Fruit fly (Drosophila melanogaster) whole organism, embryonic: ENCODE measurements around the gene CG1309.

ENCODE experiments used
- Atf6 ChIP-seq: fragments of 200-800 bp; sonication (Bioruptor generic); IDR thresholded peaks from 2 replicates; pipeline ENCODE4 v1.3.6; 2022; ENCODE audit warnings: missing biosample characterization, missing genetic modification characterization
- CG10209 ChIP-seq: fragments of 200-800 bp; sonication (Bioruptor generic); optimal IDR thresholded peaks from 3 replicates; lab custom pipeline; 2017; ENCODE audit warnings: missing biosample characterization, mild to moderate bottlenecking, missing genetic modification characterization, missing genetic modification reagents
- CG10979 ChIP-seq: fragments of 200-800 bp; sonication (Bioruptor generic); optimal IDR thresholded peaks from 2 replicates; lab custom pipeline; 2018; ENCODE audit warnings: missing biosample characterization, mild to moderate bottlenecking, missing genetic modification characterization, moderate library complexity
- CG11560 ChIP-seq: fragments of 200-800 bp; sonication (Bioruptor generic); IDR thresholded peaks from 3 replicates; pipeline ENCODE4 v1.3.6; 2022; ENCODE audit warnings: missing biosample characterization, missing genetic modification characterization
- CG11696 ChIP-seq: fragments of 200-800 bp; sonication (Bioruptor generic); IDR thresholded peaks from 2 replicates; pipeline ENCODE4 v1.3.6; 2022; ENCODE audit warnings: missing biosample characterization, missing genetic modification characterization
- CG11723 ChIP-seq: fragments of 200-800 bp; sonication (Bioruptor generic); optimal IDR thresholded peaks from 2 replicates; lab custom pipeline; 2017; ENCODE audit warnings: missing biosample characterization, mild to moderate bottlenecking, missing genetic modification characterization
- CG14050 ChIP-seq: fragments of 200-800 bp; sonication (Bioruptor generic); IDR thresholded peaks from 3 replicates; pipeline ENCODE4 v1.3.6; 2022; ENCODE audit warnings: missing biosample characterization, missing genetic modification characterization
- CG14441 ChIP-seq: fragments of 200-800 bp; sonication (Bioruptor generic); IDR thresholded peaks from 2 replicates; pipeline ENCODE4 v1.3.6; 2022; ENCODE audit warnings: missing biosample characterization, missing genetic modification characterization
- CG15073 ChIP-seq: fragments of 200-800 bp; sonication (Bioruptor generic); optimal IDR thresholded peaks from 2 replicates; lab custom pipeline; 2016; ENCODE audit warnings: missing biosample characterization, missing genetic modification characterization
- CG1603 ChIP-seq: fragments of 200-800 bp; sonication (Bioruptor generic); optimal IDR thresholded peaks from 2 replicates; lab custom pipeline; 2019; ENCODE audit warnings: missing biosample characterization, mild to moderate bottlenecking, missing genetic modification characterization, moderate library complexity
- CG18262 ChIP-seq: fragments of 200-800 bp; optimal IDR thresholded peaks from 3 replicates; lab custom pipeline; 2019; ENCODE audit warnings: missing biosample characterization, mild to moderate bottlenecking, missing genetic modification characterization, moderate library complexity
- CG34224 ChIP-seq: fragments of 200-800 bp; sonication (Bioruptor generic); IDR thresholded peaks from 3 replicates; pipeline ENCODE4 v1.3.6; 2022; ENCODE audit warnings: missing biosample characterization, missing genetic modification characterization; ENCODE audit not compliant: partially characterized antibody
- CG3995 ChIP-seq: fragments of 200-800 bp; sonication (Bioruptor generic); optimal IDR thresholded peaks from 3 replicates; lab custom pipeline; 2016; ENCODE audit warnings: missing biosample characterization, missing genetic modification characterization
- CG4707 ChIP-seq: fragments of 200-800 bp; sonication (Bioruptor generic); optimal IDR thresholded peaks from 2 replicates; lab custom pipeline; 2018; ENCODE audit warnings: missing biosample characterization, mild to moderate bottlenecking, missing genetic modification characterization, moderate library complexity
- CG6791 ChIP-seq: fragments of 200-800 bp; sonication (Bioruptor generic); IDR thresholded peaks from 3 replicates; pipeline ENCODE4 v1.3.6; 2022; ENCODE audit warnings: missing biosample characterization, missing genetic modification characterization; ENCODE audit not compliant: partially characterized antibody
- CG7271 ChIP-seq: fragments of 200-800 bp; sonication (Bioruptor generic); optimal IDR thresholded peaks from 2 replicates; lab custom pipeline; 2018; ENCODE audit warnings: missing biosample characterization, mild to moderate bottlenecking, missing genetic modification characterization, moderate library complexity
- CG7372 ChIP-seq: fragments of 200-800 bp; sonication (Bioruptor generic); IDR thresholded peaks from 2 replicates; pipeline ENCODE4 v1.3.6; 2022; ENCODE audit warnings: missing biosample characterization, missing genetic modification characterization
- CG7963 ChIP-seq: fragments of 200-800 bp; sonication (Bioruptor generic); IDR thresholded peaks from 3 replicates; pipeline ENCODE4 v1.3.6; 2022; ENCODE audit warnings: missing biosample characterization, missing genetic modification characterization; ENCODE audit not compliant: partially characterized antibody
- CG8765 ChIP-seq: fragments of 200-800 bp; sonication (Bioruptor generic); IDR thresholded peaks from 2 replicates; pipeline ENCODE4 v1.3.6; 2022; ENCODE audit warnings: missing biosample characterization, missing genetic modification characterization
- CkIIα-i1 ChIP-seq: fragments of 200-800 bp; sonication (Bioruptor generic); IDR thresholded peaks from 2 replicates; pipeline ENCODE4 v1.3.6; 2022; ENCODE audit warnings: missing biosample characterization, missing genetic modification characterization
- CoRest ChIP-seq: fragments of 200-800 bp; sonication (Bioruptor generic); optimal IDR thresholded peaks from 3 replicates; lab custom pipeline; 2018; ENCODE audit warnings: missing biosample characterization, mild to moderate bottlenecking, missing genetic modification characterization, moderate library complexity
- Dek ChIP-seq: fragments of 200-800 bp; sonication (Bioruptor generic); optimal IDR thresholded peaks from 3 replicates; lab custom pipeline; 2019; ENCODE audit warnings: missing biosample characterization, mild to moderate bottlenecking, missing genetic modification characterization, moderate library complexity
- Dref ChIP-seq: fragments of 200-800 bp; sonication (Bioruptor generic); IDR thresholded peaks from 2 replicates; pipeline ENCODE4 v1.3.6; 2022; ENCODE audit warnings: missing biosample characterization, missing genetic modification characterization
- Ets97D ChIP-seq: fragments of 200-800 bp; sonication (Bioruptor generic); optimal IDR thresholded peaks from 3 replicates; lab custom pipeline; 2016; ENCODE audit warnings: missing biosample characterization, missing genetic modification characterization
- Gsc ChIP-seq: fragments of 200-800 bp; sonication (Bioruptor generic); IDR thresholded peaks from 2 replicates; pipeline ENCODE4 v1.3.6; 2022; ENCODE audit warnings: missing biosample characterization, missing genetic modification characterization
- HHEX ChIP-seq: fragments of 200-800 bp; sonication (Bioruptor generic); optimal IDR thresholded peaks from 3 replicates; lab custom pipeline; 2017; ENCODE audit warnings: missing biosample characterization, mild to moderate bottlenecking, missing genetic modification characterization, missing genetic modification reagents
- Hr51 ChIP-seq, 2 experiments: fragments of 200-800 bp; sonication (Bioruptor generic); optimal IDR thresholded peaks; 2 replicates in 1 of 2; 3 replicates in 1 of 2; lab custom pipeline; 2016 to 2018; ENCODE audit warnings: missing biosample characterization in 2 of 2, missing genetic modification characterization in 2 of 2, mild to moderate bottlenecking in 1 of 2, moderate library complexity in 1 of 2
- Nf-YB ChIP-seq: fragments of 200-800 bp; sonication (Bioruptor generic); optimal IDR thresholded peaks from 3 replicates; lab custom pipeline; 2019; ENCODE audit warnings: missing biosample characterization, mild to moderate bottlenecking, missing genetic modification characterization, moderate library complexity
- NfI ChIP-seq: fragments of 200-800 bp; sonication (Bioruptor generic); optimal IDR thresholded peaks from 3 replicates; lab custom pipeline; 2018; ENCODE audit warnings: missing biosample characterization, mild to moderate bottlenecking, missing genetic modification characterization, moderate library complexity
- Rfx ChIP-seq: fragments of 200-800 bp; sonication (Bioruptor generic); IDR thresholded peaks from 2 replicates; pipeline ENCODE4 v1.3.6; 2022; ENCODE audit warnings: missing biosample characterization, missing genetic modification characterization
- bab2 ChIP-seq: fragments of 200-800 bp; sonication (Bioruptor generic); optimal IDR thresholded peaks from 2 replicates; lab custom pipeline; 2016; ENCODE audit warnings: missing biosample characterization, missing genetic modification characterization
- dati ChIP-seq: fragments of 200-800 bp; sonication (Bioruptor generic); IDR thresholded peaks from 2 replicates; pipeline ENCODE4 v1.3.6; 2022; ENCODE audit warnings: missing biosample characterization, missing genetic modification characterization
- dm ChIP-seq: fragments of 200-800 bp; sonication (Bioruptor generic); optimal IDR thresholded peaks from 3 replicates; lab custom pipeline; 2016; ENCODE audit warnings: missing biosample characterization, missing genetic modification characterization
- dmrt11E ChIP-seq: fragments of 200-800 bp; sonication (Bioruptor generic); optimal IDR thresholded peaks from 3 replicates; lab custom pipeline; 2018; ENCODE audit warnings: missing biosample characterization, mild to moderate bottlenecking, missing genetic modification characterization, moderate library complexity
- ems ChIP-seq: fragments of 200-800 bp; sonication (Bioruptor generic); optimal IDR thresholded peaks from 3 replicates; lab custom pipeline; 2016; ENCODE audit warnings: missing biosample characterization, missing genetic modification characterization
- gro ChIP-seq: fragments of 200-800 bp; sonication (Bioruptor generic); optimal IDR thresholded peaks from 2 replicates; lab custom pipeline; 2016; ENCODE audit warnings: missing biosample characterization, missing genetic modification characterization
- insv ChIP-seq, 2 experiments: fragments of 200-800 bp; sonication (Bioruptor generic); optimal IDR thresholded peaks; 3 replicates each; lab custom pipeline; 2016 to 2018; ENCODE audit warnings: missing biosample characterization in 2 of 2, missing genetic modification characterization in 2 of 2
- kni ChIP-seq: fragments of 200-800 bp; sonication (Bioruptor generic); optimal IDR thresholded peaks from 3 replicates; lab custom pipeline; 2017; ENCODE audit warnings: mild to moderate bottlenecking, missing biosample characterization, missing genetic modification reagents, missing genetic modification characterization
- knrl ChIP-seq: fragments of 200-800 bp; sonication (Bioruptor generic); IDR thresholded peaks from 3 replicates; pipeline ENCODE4 v1.3.6; 2022; ENCODE audit warnings: missing biosample characterization, missing genetic modification characterization; ENCODE audit not compliant: partially characterized antibody
- nau ChIP-seq: fragments of 200-800 bp; sonication (Bioruptor generic); optimal IDR thresholded peaks from 3 replicates; lab custom pipeline; 2017; ENCODE audit warnings: missing biosample characterization, mild to moderate bottlenecking, missing genetic modification characterization, missing genetic modification reagents
- pb ChIP-seq: fragments of 200-800 bp; sonication (Bioruptor generic); optimal IDR thresholded peaks from 3 replicates; lab custom pipeline; 2016; ENCODE audit warnings: missing biosample characterization, missing genetic modification characterization
- pfk ChIP-seq: fragments of 200-800 bp; sonication (Bioruptor generic); optimal IDR thresholded peaks from 2 replicates; lab custom pipeline; 2018; ENCODE audit warnings: missing biosample characterization, mild to moderate bottlenecking, missing genetic modification characterization, moderate library complexity
- prd ChIP-seq, 3 experiments: fragments of >200 bp in 2 of 3; fragments of 200-800 bp in 1 of 3; sonication (Bioruptor generic) in 1 of 3; optimal IDR thresholded peaks in 2 of 3; IDR thresholded peaks in 1 of 3; 2 replicates in 2 of 3; 3 replicates in 1 of 3; pipeline versions ENCODE4 v1.3.6 to Lab custom; 2017 to 2022; ENCODE audit warnings: missing biosample characterization in 1 of 3, missing genetic modification characterization in 1 of 3
- psq ChIP-seq: fragments of 200-800 bp; sonication (Bioruptor generic); optimal IDR thresholded peaks from 2 replicates; lab custom pipeline; 2017; ENCODE audit warnings: missing biosample characterization, missing genetic modification characterization
- pzg ChIP-seq: fragments of 200-800 bp; sonication (Bioruptor generic); optimal IDR thresholded peaks from 3 replicates; lab custom pipeline; 2018; ENCODE audit warnings: missing biosample characterization, mild to moderate bottlenecking, missing genetic modification characterization, moderate library complexity
- sens ChIP-seq: fragments of 200-800 bp; sonication (Bioruptor generic); peaks from one replicate; lab custom pipeline; 2016; ENCODE audit warnings: missing biosample characterization, missing genetic modification characterization
- tll ChIP-seq, 2 experiments: fragments of 200-800 bp in 1 of 2; fragments of >200 bp in 1 of 2; sonication (Bioruptor generic) in 1 of 2; optimal IDR thresholded peaks; 2 replicates each; lab custom pipeline; 2017 to 2019; ENCODE audit warnings: missing biosample characterization in 2 of 2, missing genetic modification characterization in 2 of 2, mild to moderate bottlenecking in 1 of 2, moderate library complexity in 1 of 2
- wor ChIP-seq: fragments of 200-800 bp; sonication (Bioruptor generic); IDR thresholded peaks from 2 replicates; pipeline ENCODE4 v1.3.6; 2022; ENCODE audit warnings: missing biosample characterization, missing genetic modification characterization
- zf30C ChIP-seq: fragments of 200-800 bp; sonication (Bioruptor generic); optimal IDR thresholded peaks from 3 replicates; lab custom pipeline; 2018; ENCODE audit warnings: missing biosample characterization, mild to moderate bottlenecking, missing genetic modification characterization

The CG1309 gene

dm6 chr3L:4292120-4292697 lies 33.0 kb downstream of the CG1309 start, which contains the start of the genes CG15012 and Fdx2 (continued):
- TF ChIP-seq NfI (no peak), CG10209 (no peak), nau (no peak), CG7271 (tag; lab: Kevin White, UChicago) (no peak), CkIIα-i1 (GFP tag; lab: Robert Waterston, UW) (no peak), CG7372 (GFP tag; lab: Robert Waterston, UW) (no peak), pb (GFP tag; lab: Kevin White, UChicago) (no peak), pzg (GFP tag; lab: Kevin White, UChicago) (peak; percentile 91), CG18262 (peak; percentile 40), Ets97D (peak; percentile 71), CG11696 (GFP tag; lab: Robert Waterston, UW) (no peak), Gsc (GFP tag; lab: Robert Waterston, UW) (no peak), CG7963 (no peak), wor (GFP tag; lab: Robert Waterston, UW) (no peak), sens (peak; percentile 89), CG34224 (GFP tag; lab: Robert Waterston, UW) (peak; percentile 53; the same call in 1 of the 3 replicates), CoRest (peak; percentile 54), CG6791 (no peak), dati (GFP tag; lab: Robert Waterston, UW) (no peak), knrl (peak; percentile 61; the same call in 2 of the 3 replicates), Rfx (0 out of 2 replicates have a peak, but pooled peaks have one; percentile 23), Atf6 (GFP tag; lab: Robert Waterston, UW) (no peak), CG14441 (GFP tag; lab: Robert Waterston, UW) (no peak), Hr51 (GFP tag; optimal IDR thresholded peaks at IDR 0.05; lab: Kevin White, UChicago) (no peak), zf30C (GFP tag; lab: Kevin White, UChicago) (no peak), gro (GFP tag; lab: Kevin White, UChicago) (peak; percentile 46), kni (no peak), dmrt11E (tag; lab: Kevin White, UChicago) (no peak), CG14050 (GFP tag; lab: Robert Waterston, UW) (no peak), Dek (tag; lab: Kevin White, UChicago) (no peak), CG3995 (peak; percentile 44), ems (GFP tag; lab: Kevin White, UChicago) (peak; percentile 45), CG8765 (GFP tag; lab: Robert Waterston, UW) (no peak), CG11560 (no peak), CG11723 (no peak), CG15073 (GFP tag; lab: Kevin White, UChicago) (no peak), prd (optimal IDR thresholded peaks at IDR 0.05; lab: Kevin White, UChicago) (no peak), prd (GFP tag; IDR thresholded peaks at IDR 0.05; lab: Robert Waterston, UW) (peak; percentile 27; the same call in 1 of the 3 replicates), HHEX (no peak), Dref (GFP tag; lab: Robert Waterston, UW) (peak; percentile 33; the same call in 1 of the 2 replicates), dm (peak; percentile 71), insv (GFP tag; optimal IDR thresholded peaks at IDR 0.05; lab: Kevin White, UChicago) (no peak), CG10979 (tag; lab: Kevin White, UChicago) (no peak), pfk (GFP tag; lab: Kevin White, UChicago) (no peak), CG4707 (GFP tag; lab: Kevin White, UChicago) (no peak), bab2 (GFP tag; lab: Kevin White, UChicago) (peak; percentile 53), CG1603 (peak; percentile 64), tll (GFP tag; optimal IDR thresholded peaks at IDR 0.05; lab: Kevin White, UChicago) (peak; percentile 12 to 15), psq (no peak), Nf-YB (GFP tag; lab: Kevin White, UChicago) (no peak)
